Fruit fly (Drosophila melanogaster): ENCODE results near the gene RhoGEF3.
A peak's percentile ranks its signal among the peaks of the same experiment; 100 is the strongest.

The RhoGEF3 gene

dm6 chr3L:270760-271500, 6.3 kb upstream of the RhoGEF3 start, which contains the start of gene miple2 (continued):
- TF ChIP-seq Kr (GFP tag; optimal IDR thresholded peaks at IDR 0.05) (peak; percentile 51), CG11696 (GFP tag; IDR thresholded peaks at IDR 0.05) (no peak), phol (tag; optimal IDR thresholded peaks at IDR 0.05) (peak; percentile 47), Atf3 (GFP tag; optimal IDR thresholded peaks at IDR 0.05) (no peak), CG31224 (GFP tag; IDR thresholded peaks at IDR 0.05) (no peak), BtbVII (GFP tag; optimal IDR thresholded peaks at IDR 0.05) (peak; percentile 35), CG1603 (tag; optimal IDR thresholded peaks at IDR 0.05) (peak; percentile 8), CG30020 (tag; optimal IDR thresholded peaks at IDR 0.05) (peak; percentile 13), CG11247 (GFP tag; IDR thresholded peaks at IDR 0.05) (no peak), CG15011 (GFP tag; optimal IDR thresholded peaks at IDR 0.05) (peak; percentile 37), stwl (tag; optimal IDR thresholded peaks at IDR 0.05) (no peak), CG7271 (tag; optimal IDR thresholded peaks at IDR 0.05) (no peak), CG10267 (tag; optimal IDR thresholded peaks at IDR 0.05) (peak; percentile 15), NC2β (GFP tag; optimal IDR thresholded peaks at IDR 0.05) (no peak), ara (GFP tag; IDR thresholded peaks at IDR 0.05) (peak; percentile 53; the same call in 1 of the 2 replicates), insv (GFP tag; optimal IDR thresholded peaks at IDR 0.05) (peak in 1 of 2 experiments; percentile 3), CG11398 (GFP tag; optimal IDR thresholded peaks at IDR 0.05) (peak; percentile 71), Hmx (GFP tag; optimal IDR thresholded peaks at IDR 0.05) (peak; percentile 28), CG3407 (GFP tag; optimal IDR thresholded peaks at IDR 0.05) (peak; percentile 32), CG10543 (GFP tag; optimal IDR thresholded peaks at IDR 0.05) (peak; percentile 70), Spps (tag; optimal IDR thresholded peaks at IDR 0.05) (peak; percentile 6), TFAM (GFP tag; optimal IDR thresholded peaks at IDR 0.05) (no peak), lilli (GFP tag; optimal IDR thresholded peaks at IDR 0.05) (peak; percentile 53), Myb (GFP tag; optimal IDR thresholded peaks at IDR 0.05) (peak; percentile 23), CG11093 (GFP tag; IDR thresholded peaks at IDR 0.05) (no peak), schlank (tag; optimal IDR thresholded peaks at IDR 0.05) (no peak), Poxn (GFP tag; IDR thresholded peaks at IDR 0.05) (no peak), fru (optimal IDR thresholded peaks at IDR 0.05) (no peak), CG2875 (GFP tag; optimal IDR thresholded peaks at IDR 0.05) (peak; percentile 53), CG1024 (GFP tag; IDR thresholded peaks at IDR 0.05) (0 out of 2 replicates have a peak, but pooled peaks have one; percentile 26), Tbp (GFP tag; optimal IDR thresholded peaks at IDR 0.05) (no peak), CG11504 (tag; optimal IDR thresholded peaks at IDR 0.05) (peak; percentile 53), CG8281 (tag; optimal IDR thresholded peaks at IDR 0.05) (peak; percentile 15), chif (GFP tag; optimal IDR thresholded peaks at IDR 0.05) (peak; percentile 15 to 16), esg (GFP tag; conservative IDR thresholded peaks at IDR 0.05) (no peak), Stat92E (GFP tag; optimal IDR thresholded peaks at IDR 0.05) (peak in 1 of 3 experiments; percentile 16), bcd (GFP tag; optimal IDR thresholded peaks at IDR 0.05) (no peak), CG10979 (tag; optimal IDR thresholded peaks at IDR 0.05) (peak; percentile 58), pita (GFP tag; optimal IDR thresholded peaks at IDR 0.05) (no peak), CG31365 (tag; optimal IDR thresholded peaks at IDR 0.05) (peak; percentile 27), seq (GFP tag; IDR thresholded peaks at IDR 0.05) (no peak), otp (GFP tag; IDR thresholded peaks at IDR 0.05) (no peak), Aef1 (GFP tag; IDR thresholded peaks at IDR 0.05) (no peak), CG9797 (GFP tag; optimal IDR thresholded peaks at IDR 0.05) (no peak), CG17359 (tag; optimal IDR thresholded peaks at IDR 0.05) (peak; percentile 26), CG6254 (GFP tag; optimal IDR thresholded peaks at IDR 0.05) (peak; percentile 55), CG18599 (GFP tag; optimal IDR thresholded peaks at IDR 0.05) (peak; percentile 64), nau (GFP tag; optimal IDR thresholded peaks at IDR 0.05) (no peak), sd (tag; optimal IDR thresholded peaks at IDR 0.05) (peak; percentile 92)

Measured in whole organism, embryonic.